Worm (Caenorhabditis elegans) whole organism, L4 larva: Measurements from ENCODE around the gene nhr-102.

ENCODE experiments used
- D1046.2 ChIP-seq: fragments of 200-800 bp; sonication (Bioruptor generic); IDR thresholded peaks from 2 replicates; pipeline ENCODE4 v1.3.6; 2022; ENCODE audit warnings: missing genetic modification characterization, missing compliant biosample characterization
- F44E2.7 ChIP-seq: fragments of 200-800 bp; sonication (Bioruptor generic); IDR thresholded peaks from 2 replicates; pipeline ENCODE4 v2.1.2; 2022; ENCODE audit warnings: missing genetic modification characterization, missing compliant biosample characterization
- T20F7.1 ChIP-seq: fragments of 200-800 bp; sonication (Bioruptor generic); optimal IDR thresholded peaks from 2 replicates; lab custom pipeline; 2018; ENCODE audit warnings: mild to moderate bottlenecking, missing genetic modification characterization, missing compliant biosample characterization
- T26A8.4 ChIP-seq: fragments of 200-800 bp; sonication (Bioruptor generic); IDR thresholded peaks from 2 replicates; pipeline ENCODE4 v1.3.6; 2022; ENCODE audit warnings: missing genetic modification characterization, missing compliant biosample characterization
- Y5F2A.4 ChIP-seq: fragments of 200-800 bp; sonication (Bioruptor generic); optimal IDR thresholded peaks from 2 replicates; lab custom pipeline; 2018; ENCODE audit warnings: mild to moderate bottlenecking, missing genetic modification characterization, missing compliant biosample characterization
- Y75B8A.6 ChIP-seq: fragments of 200-800 bp; sonication (Bioruptor generic); IDR thresholded peaks from 2 replicates; pipeline ENCODE4 v1.3.6; 2022; ENCODE audit warnings: missing genetic modification reagents, missing genetic modification characterization, missing compliant biosample characterization
- ZK337.2 ChIP-seq: fragments of 200-800 bp; sonication (Bioruptor generic); IDR thresholded peaks from 2 replicates; pipeline ENCODE4 v1.3.6; 2022; ENCODE audit warnings: missing genetic modification reagents, missing genetic modification characterization, missing compliant biosample characterization
- aha-1 ChIP-seq: fragments of 150-350 bp; peaks from one replicate; lab custom pipeline; 2014; ENCODE audit warnings: missing biosample characterization, missing genetic modification characterization
- ama-1 ChIP-seq: fragments of 150-350 bp; optimal IDR thresholded peaks from 2 replicates; lab custom pipeline; 2014; ENCODE audit warnings: inconsistent platforms, mixed read lengths
- arid-1 ChIP-seq: fragments of 200-800 bp; sonication (Bioruptor generic); conservative IDR thresholded peaks from 2 replicates; pipeline ENCODE4 v1.3.6; 2022; ENCODE audit warnings: missing genetic modification reagents, missing genetic modification characterization, missing compliant biosample characterization
- attf-4 ChIP-seq: sonication (generic microtip); optimal IDR thresholded peaks from 3 replicates; lab custom pipeline; 2017; ENCODE audit warnings: missing biosample characterization, missing genetic modification characterization
- ceh-20 ChIP-seq: fragments of 200-800 bp; sonication (Bioruptor generic); IDR thresholded peaks from 2 replicates; pipeline ENCODE4 v1.3.6; 2022; ENCODE audit warnings: missing genetic modification reagents, missing genetic modification characterization, missing compliant biosample characterization
- ceh-44 ChIP-seq: fragments of 200-800 bp; sonication (Bioruptor generic); IDR thresholded peaks from 2 replicates; pipeline ENCODE4 v1.3.6; 2022; ENCODE audit warnings: missing genetic modification reagents, missing genetic modification characterization, missing compliant biosample characterization
- ceh-82 ChIP-seq: sonication (generic microtip); optimal IDR thresholded peaks from 2 replicates; lab custom pipeline; 2017; ENCODE audit warnings: missing biosample characterization, missing genetic modification characterization
- ces-1 ChIP-seq: fragments of 150-350 bp; sonication (generic microtip); optimal IDR thresholded peaks from 4 replicates; lab custom pipeline; 2014; ENCODE audit warnings: missing biosample characterization, missing genetic modification reagents, missing genetic modification characterization
- daf-19 ChIP-seq: fragments of 200-800 bp; sonication (Bioruptor generic); conservative IDR thresholded peaks from 2 replicates; pipeline ENCODE4 v1.3.6; 2022; ENCODE audit warnings: missing genetic modification characterization, missing compliant biosample characterization
- dmd-8 ChIP-seq: fragments of 200-800 bp; sonication (Bioruptor generic); IDR thresholded peaks from 2 replicates; pipeline ENCODE4 v1.3.6; 2022; ENCODE audit warnings: missing genetic modification characterization, missing compliant biosample characterization
- fkh-10 ChIP-seq: fragments of 150-350 bp; optimal IDR thresholded peaks from 2 replicates; lab custom pipeline; 2014; ENCODE audit warnings: missing biosample characterization, missing genetic modification reagents, missing genetic modification characterization
- fos-1 ChIP-seq: fragments of 150-350 bp; optimal IDR thresholded peaks from 2 replicates; lab custom pipeline; 2014; ENCODE audit warnings: missing biosample characterization, missing genetic modification characterization
- hlh-30 ChIP-seq: sonication (generic microtip); optimal IDR thresholded peaks from 2 replicates; lab custom pipeline; 2017; ENCODE audit warnings: antibody characterized with exemption, mild to moderate bottlenecking, missing genetic modification characterization, missing compliant biosample characterization; ENCODE audit not compliant: insufficient read depth
- hmg-1.1 ChIP-seq: fragments of 200-800 bp; sonication (Bioruptor generic); IDR thresholded peaks from 2 replicates; pipeline ENCODE4 v1.3.6; 2022; ENCODE audit warnings: missing genetic modification reagents, missing genetic modification characterization, missing compliant biosample characterization
- lin-13 ChIP-seq: fragments of 150-350 bp; optimal IDR thresholded peaks from 2 replicates; lab custom pipeline; 2014; ENCODE audit warnings: missing biosample characterization, missing genetic modification reagents, missing genetic modification characterization
- lin-29 ChIP-seq: fragments of 200-800 bp; sonication (Bioruptor generic); IDR thresholded peaks from 2 replicates; pipeline ENCODE4 v1.3.6; 2022; ENCODE audit warnings: missing genetic modification reagents, missing genetic modification characterization, missing compliant biosample characterization
- lin-39 ChIP-seq: fragments of 150-350 bp; optimal IDR thresholded peaks from 2 replicates; lab custom pipeline; 2014; ENCODE audit warnings: missing biosample characterization, missing genetic modification reagents, missing genetic modification characterization
- lsy-2 ChIP-seq, 2 experiments: fragments of 150-350 bp in 1 of 2; sonication (generic microtip) in 1 of 2; optimal IDR thresholded peaks; 2 replicates each; lab custom pipeline; 2014 to 2017; ENCODE audit warnings: missing biosample characterization in 2 of 2, missing genetic modification characterization in 2 of 2
- madf-5 ChIP-seq, 2 experiments: fragments of 200-800 bp; sonication (Bioruptor generic); IDR thresholded peaks; 2 replicates each; pipeline ENCODE4 v1.3.6; 2022; ENCODE audit warnings: missing compliant biosample characterization in 2 of 2, missing genetic modification characterization in 2 of 2
- madf-9 ChIP-seq: fragments of 200-800 bp; sonication (Bioruptor generic); conservative IDR thresholded peaks from 2 replicates; pipeline ENCODE4 v1.3.6; 2022; ENCODE audit warnings: missing genetic modification reagents, missing genetic modification characterization, missing compliant biosample characterization
- mdl-1 ChIP-seq, 2 experiments: fragments of 150-350 bp in 1 of 2; sonication (generic microtip) in 1 of 2; optimal IDR thresholded peaks; 2 replicates each; lab custom pipeline; 2014 to 2017; ENCODE audit warnings: missing biosample characterization in 2 of 2, missing genetic modification characterization in 2 of 2
- mep-1 ChIP-seq: fragments of 150-350 bp; sonication (generic microtip); optimal IDR thresholded peaks from 3 replicates; lab custom pipeline; 2014; ENCODE audit warnings: missing biosample characterization, missing genetic modification characterization
- mxl-2 ChIP-seq: fragments of 200-800 bp; sonication (Bioruptor generic); conservative IDR thresholded peaks from 2 replicates; pipeline ENCODE4 v1.3.6; 2022; ENCODE audit warnings: missing genetic modification reagents, missing genetic modification characterization, missing compliant biosample characterization
- nhr-102 ChIP-seq: sonication (generic microtip); optimal IDR thresholded peaks from 2 replicates; lab custom pipeline; 2016; ENCODE audit warnings: mild to moderate bottlenecking, missing genetic modification characterization, moderate library complexity, missing compliant biosample characterization
- nhr-111 ChIP-seq: fragments of 200-800 bp; sonication (Bioruptor generic); optimal IDR thresholded peaks from 2 replicates; lab custom pipeline; 2018; ENCODE audit warnings: mild to moderate bottlenecking, missing genetic modification characterization, missing compliant biosample characterization
- nhr-237 ChIP-seq: sonication (generic microtip); optimal IDR thresholded peaks from 2 replicates; lab custom pipeline; 2017; ENCODE audit warnings: missing biosample characterization, missing genetic modification characterization
- nhr-25 ChIP-seq: sonication (generic microtip); optimal IDR thresholded peaks from 2 replicates; lab custom pipeline; 2017; ENCODE audit warnings: missing genetic modification characterization, mild to moderate bottlenecking, missing compliant biosample characterization, antibody characterized with exemption, moderate library complexity, borderline replicate concordance; ENCODE audit not compliant: insufficient read depth
- nhr-41 ChIP-seq: fragments of 200-800 bp; sonication (Bioruptor generic); IDR thresholded peaks from 2 replicates; pipeline ENCODE4 v1.3.6; 2022; ENCODE audit warnings: missing genetic modification reagents, missing genetic modification characterization, missing compliant biosample characterization
- nhr-42 ChIP-seq: fragments of 200-800 bp; sonication (Bioruptor generic); IDR thresholded peaks from 2 replicates; pipeline ENCODE4 v1.3.6; 2022; ENCODE audit warnings: missing genetic modification characterization, missing compliant biosample characterization
- nhr-6 ChIP-seq: fragments of 150-350 bp; optimal IDR thresholded peaks from 2 replicates; lab custom pipeline; 2014; ENCODE audit warnings: missing biosample characterization, missing genetic modification characterization
- nhr-77 ChIP-seq: fragments of 150-350 bp; optimal IDR thresholded peaks from 2 replicates; lab custom pipeline; 2014; ENCODE audit warnings: missing biosample characterization, missing genetic modification characterization
- pqm-1 ChIP-seq: sonication (generic microtip); optimal IDR thresholded peaks from 2 replicates; lab custom pipeline; 2017; ENCODE audit warnings: missing biosample characterization, missing genetic modification characterization
- rbr-2 ChIP-seq: sonication (generic microtip); optimal IDR thresholded peaks from 2 replicates; lab custom pipeline; 2016; ENCODE audit warnings: missing genotype, missing genetic modification characterization, missing compliant biosample characterization
- saeg-2 ChIP-seq: fragments of 200-800 bp; sonication (Bioruptor generic); IDR thresholded peaks from 2 replicates; pipeline ENCODE4 v1.3.6; 2022; ENCODE audit warnings: missing genetic modification reagents, missing genetic modification characterization, missing compliant biosample characterization
- snpc-1.2 ChIP-seq: fragments of 200-800 bp; sonication (Bioruptor generic); IDR thresholded peaks from 2 replicates; pipeline ENCODE4 v1.3.6; 2022; ENCODE audit warnings: missing genetic modification reagents, missing genetic modification characterization, missing compliant biosample characterization
- spr-3 ChIP-seq: fragments of 200-800 bp; sonication (Bioruptor generic); optimal IDR thresholded peaks from 2 replicates; lab custom pipeline; 2018; ENCODE audit warnings: mild to moderate bottlenecking, missing genetic modification characterization, missing compliant biosample characterization
- tag-97 ChIP-seq: fragments of 200-800 bp; sonication (Bioruptor generic); IDR thresholded peaks from 2 replicates; pipeline ENCODE4 v1.3.6; 2022; ENCODE audit warnings: missing genetic modification characterization, missing compliant biosample characterization
- tra-1 ChIP-seq: fragments of 200-800 bp; sonication (Bioruptor generic); IDR thresholded peaks from 2 replicates; pipeline ENCODE4 v1.3.6; 2022; ENCODE audit warnings: missing genetic modification reagents, missing genetic modification characterization, missing compliant biosample characterization
- unc-130 ChIP-seq: sonication (generic microtip); optimal IDR thresholded peaks from 2 replicates; lab custom pipeline; 2016; ENCODE audit warnings: missing genetic modification reagents, missing genetic modification characterization, missing compliant biosample characterization
- unc-39 ChIP-seq: sonication (generic microtip); optimal IDR thresholded peaks from 2 replicates; lab custom pipeline; 2017; ENCODE audit warnings: missing biosample characterization, missing genetic modification characterization
- unc-62 ChIP-seq, 3 experiments: fragments of 150-350 bp in 1 of 3; sonication (generic microtip); optimal IDR thresholded peaks in 2 of 3; peaks in 1 of 3; 1 replicate in 1 of 3; 2 replicates in 2 of 3; lab custom pipeline; 2014 to 2017; ENCODE audit warnings: missing biosample characterization in 3 of 3, missing genetic modification characterization in 3 of 3, missing genetic modification reagents in 3 of 3, missing genotype in 1 of 3
- zip-11 ChIP-seq: fragments of 200-800 bp; sonication (Bioruptor generic); IDR thresholded peaks from 2 replicates; pipeline ENCODE4 v1.3.6; 2022; ENCODE audit warnings: missing genetic modification characterization, missing compliant biosample characterization
- zip-2 ChIP-seq: fragments of 150-350 bp; optimal IDR thresholded peaks from 2 replicates; lab custom pipeline; 2014; ENCODE audit warnings: missing biosample characterization, missing genetic modification characterization
- ztf-11 ChIP-seq: fragments of 150-350 bp; optimal IDR thresholded peaks from 2 replicates; lab custom pipeline; 2014; ENCODE audit warnings: missing biosample characterization, missing genetic modification characterization
- ztf-7 ChIP-seq: fragments of 150-350 bp; optimal IDR thresholded peaks from 2 replicates; lab custom pipeline; 2014; ENCODE audit warnings: missing biosample characterization, missing genetic modification characterization

The nhr-102 gene

DNA sequence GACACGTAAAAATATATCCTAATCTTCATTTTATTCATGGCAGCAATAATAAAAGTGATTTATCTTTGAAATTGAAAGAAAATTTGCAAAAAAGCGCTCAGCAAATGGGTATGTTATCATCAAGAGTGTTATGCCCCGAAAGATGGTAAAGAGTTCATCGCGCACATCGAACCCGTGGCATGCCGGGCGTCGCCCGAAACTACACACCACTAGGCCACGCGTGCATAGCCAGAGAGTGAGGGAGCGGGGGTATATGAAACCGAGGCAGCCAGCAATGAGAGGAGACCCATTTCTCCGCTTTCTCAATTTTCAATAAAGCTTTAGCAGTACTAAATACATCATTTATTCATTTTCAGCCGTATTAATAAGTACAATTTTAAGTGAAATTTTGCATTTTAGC is 2.4 kb downstream of the nhr-102 start (continued):
- TF ChIP-seq attf-4 (no peak), ceh-82 (tag; lab: Kevin White, UChicago) (no peak), tag-97 (GFP tag; lab: Robert Waterston, UW) (0 out of 2 replicates have a peak, but pooled peaks have one; percentile 45), lin-29 (peak; percentile 84), hmg-1.1 (GFP tag; lab: Robert Waterston, UW) (peak; percentile 98), hlh-30 (tag; lab: Kevin White, UChicago) (peak; percentile 78), madf-5 (GFP tag; IDR thresholded peaks at IDR 0.05; lab: Robert Waterston, UW) (peak; percentile 97 to 99), ztf-11 (tag; lab: Kevin White, UChicago) (no peak), aha-1 (tag; lab: Kevin White, UChicago) (peak; percentile 64), nhr-102 (tag; lab: Kevin White, UChicago) (no peak), D1046.2 (GFP tag; lab: Robert Waterston, UW) (peak; percentile 96), rbr-2 (tag; lab: Kevin White, UChicago) (peak; percentile 87), lsy-2 (tag; optimal IDR thresholded peaks at IDR 0.05; lab: Kevin White, UChicago) (peak in 1 of 2 experiments; percentile 42), fkh-10 (GFP tag; lab: Kevin White, UChicago) (no peak), ces-1 (peak; percentile 26), T20F7.1 (GFP tag; lab: Kevin White, UChicago) (peak; percentile 77), nhr-77 (tag; lab: Kevin White, UChicago) (peak; percentile 79), mxl-2 (GFP tag; lab: Robert Waterston, UW) (peak; percentile 86), daf-19 (GFP tag; lab: Robert Waterston, UW) (peak; percentile 96), lin-39 (tag; lab: Kevin White, UChicago) (no peak), snpc-1.2 (peak; percentile 92), nhr-6 (peak; percentile 14), ceh-44 (GFP tag; lab: Robert Waterston, UW) (peak; percentile 97), nhr-237 (no peak), ama-1 (no peak), mdl-1 (tag; optimal IDR thresholded peaks at IDR 0.05; lab: Kevin White, UChicago) (peak in 1 of 2 experiments; percentile 2), zip-2 (peak; percentile 41), madf-9 (GFP tag; lab: Robert Waterston, UW) (peak; percentile 93), Y5F2A.4 (GFP tag; lab: Kevin White, UChicago) (peak; percentile 93), ZK337.2 (GFP tag; lab: Robert Waterston, UW) (peak; percentile 93), zip-11 (GFP tag; lab: Robert Waterston, UW) (peak; percentile 85), dmd-8 (GFP tag; lab: Robert Waterston, UW) (peak; percentile 99), nhr-25 (tag; lab: Kevin White, UChicago) (no peak), ceh-20 (GFP tag; lab: Robert Waterston, UW) (peak; percentile 69), arid-1 (GFP tag; lab: Robert Waterston, UW) (peak; percentile 97), nhr-111 (GFP tag; lab: Kevin White, UChicago) (peak; percentile 97), nhr-42 (GFP tag; lab: Robert Waterston, UW) (peak; percentile 95), tra-1 (GFP tag; lab: Robert Waterston, UW) (peak; percentile 96), unc-39 (tag; lab: Kevin White, UChicago) (no peak), lin-13 (peak; percentile 47), unc-130 (GFP tag; lab: Kevin White, UChicago) (peak; percentile 84), spr-3 (GFP tag; lab: Kevin White, UChicago) (peak; percentile 91), mep-1 (tag; lab: Kevin White, UChicago) (no peak), Y75B8A.6 (peak; percentile 97), unc-62 (GFP tag; optimal IDR thresholded peaks at IDR 0.05 in 1 of 2; lab: Kevin White, UChicago) (no peak), unc-62 (tag; optimal IDR thresholded peaks at IDR 0.05; lab: Kevin White, UChicago) (peak; percentile 54), saeg-2 (GFP tag; lab: Robert Waterston, UW) (peak; percentile 90), fos-1 (tag; lab: Kevin White, UChicago) (no peak), nhr-41 (GFP tag; lab: Robert Waterston, UW) (peak; percentile 95), pqm-1 (tag; lab: Kevin White, UChicago) (no peak), ztf-7 (tag; lab: Kevin White, UChicago) (peak; percentile 80), F44E2.7 (GFP tag; lab: Robert Waterston, UW) (peak; percentile 99), T26A8.4 (GFP tag; lab: Robert Waterston, UW) (peak; percentile 94)
